Fruit fly (Drosophila melanogaster) S2 (cell line): Measurements from ENCODE around the gene fz2.

Experiments
- CG8478 ChIP-seq: fragments of >200 bp; optimal IDR thresholded peaks from 2 replicates; lab custom pipeline; 2018
- CTCF ChIP-seq, 2 experiments: fragments of >200 bp; optimal IDR thresholded peaks; 2 replicates each; lab custom pipeline; 2018

fz2 gene

dm6 chr3L:19092125-19093058 lies 142.8 kb downstream of the fz2 start, which contains the start of gene MESR6:
Gene MESR6, plus strand, starts transcription at chr3L:19092670.
- TF ChIP-seq CTCF (optimal IDR thresholded peaks at IDR 0.05; lab: Kevin White, UChicago) (peak in 1 of 2 experiments; percentile 21), CG8478 (lab: Kevin White, UChicago) (no peak)

dm6 chr3L:19091423-19092124 lies 143.6 kb downstream of the fz2 start:
- TF ChIP-seq CTCF (optimal IDR thresholded peaks at IDR 0.05; lab: Kevin White, UChicago) (no peak), CG8478 (lab: Kevin White, UChicago) (no peak)
